Fruit fly (Drosophila melanogaster) whole organism, embryonic: Measurements from ENCODE around the gene Fibp.

Source experiments
- B-H2 ChIP-seq: fragments of 200-800 bp; sonication (Bioruptor generic); optimal IDR thresholded peaks from 2 replicates; lab custom pipeline; 2018; ENCODE audit warnings: missing biosample characterization, mild to moderate bottlenecking, missing genetic modification characterization
- Bdp1 ChIP-seq: fragments of 200-800 bp; sonication (Bioruptor generic); optimal IDR thresholded peaks from 3 replicates; lab custom pipeline; 2016; ENCODE audit warnings: missing biosample characterization, missing genetic modification characterization
- CG10959 ChIP-seq: fragments of 200-800 bp; sonication (Bioruptor generic); IDR thresholded peaks from 2 replicates; pipeline ENCODE4 v1.3.6; 2022; ENCODE audit warnings: missing biosample characterization, missing genetic modification characterization
- CG13287 ChIP-seq: fragments of 200-800 bp; sonication (Bioruptor generic); IDR thresholded peaks from 2 replicates; pipeline ENCODE4 v1.3.6; 2022; ENCODE audit warnings: missing biosample characterization, missing genetic modification characterization; ENCODE audit not compliant: partially characterized antibody
- CG14014 ChIP-seq: fragments of 200-800 bp; sonication (Bioruptor generic); IDR thresholded peaks from 2 replicates; pipeline ENCODE4 v1.3.6; 2022; ENCODE audit warnings: missing biosample characterization, missing genetic modification characterization
- CG14860 ChIP-seq: fragments of 200-800 bp; sonication (Bioruptor generic); IDR thresholded peaks from 3 replicates; pipeline ENCODE4 v1.3.6; 2022; ENCODE audit warnings: missing biosample characterization, missing genetic modification characterization; ENCODE audit not compliant: partially characterized antibody
- CG15514 ChIP-seq: fragments of 200-800 bp; sonication (Bioruptor generic); optimal IDR thresholded peaks from 3 replicates; lab custom pipeline; 2017; ENCODE audit warnings: missing biosample characterization, missing genetic modification characterization, mild to moderate bottlenecking, moderate library complexity, missing genetic modification reagents
- CG34376 ChIP-seq: fragments of 200-800 bp; sonication (Bioruptor generic); optimal IDR thresholded peaks from 2 replicates; lab custom pipeline; 2018; ENCODE audit warnings: missing biosample characterization, mild to moderate bottlenecking, missing genetic modification characterization
- CG3847 ChIP-seq: fragments of 200-800 bp; sonication (Bioruptor generic); IDR thresholded peaks from 2 replicates; pipeline ENCODE4 v1.3.6; 2022; ENCODE audit warnings: missing biosample characterization, missing genetic modification characterization
- CG6791 ChIP-seq: fragments of 200-800 bp; sonication (Bioruptor generic); IDR thresholded peaks from 3 replicates; pipeline ENCODE4 v1.3.6; 2022; ENCODE audit warnings: missing biosample characterization, missing genetic modification characterization; ENCODE audit not compliant: partially characterized antibody
- CG6813 ChIP-seq: fragments of 200-800 bp; sonication (Bioruptor generic); optimal IDR thresholded peaks from 2 replicates; lab custom pipeline; 2017; ENCODE audit warnings: missing biosample characterization, missing genetic modification characterization, mild to moderate bottlenecking, moderate library complexity, missing genetic modification reagents
- CG7963 ChIP-seq: fragments of 200-800 bp; sonication (Bioruptor generic); IDR thresholded peaks from 3 replicates; pipeline ENCODE4 v1.3.6; 2022; ENCODE audit warnings: missing biosample characterization, missing genetic modification characterization; ENCODE audit not compliant: partially characterized antibody
- D19B ChIP-seq: fragments of 200-800 bp; sonication (Bioruptor generic); optimal IDR thresholded peaks from 2 replicates; lab custom pipeline; 2017; ENCODE audit warnings: missing biosample characterization, mild to moderate bottlenecking, missing genetic modification characterization
- Dll ChIP-seq: fragments of 200-800 bp; sonication (Bioruptor generic); IDR thresholded peaks from 4 replicates; pipeline ENCODE4 v1.3.6; 2022; ENCODE audit warnings: missing biosample characterization, missing genetic modification characterization; ENCODE audit not compliant: partially characterized antibody
- Dref ChIP-seq: fragments of 200-800 bp; sonication (Bioruptor generic); IDR thresholded peaks from 2 replicates; pipeline ENCODE4 v1.3.6; 2022; ENCODE audit warnings: missing biosample characterization, missing genetic modification characterization
- E2f2 ChIP-seq: fragments of 200-800 bp; sonication (Bioruptor generic); IDR thresholded peaks from 2 replicates; pipeline ENCODE4 v1.3.6; 2022; ENCODE audit warnings: missing biosample characterization, missing genetic modification characterization
- GATAe ChIP-seq: fragments of 200-800 bp; sonication (Bioruptor generic); conservative IDR thresholded peaks from 2 replicates; pipeline ENCODE4 v1.3.6; 2022; ENCODE audit warnings: missing biosample characterization, missing genetic modification characterization
- Gsc ChIP-seq: fragments of 200-800 bp; sonication (Bioruptor generic); IDR thresholded peaks from 2 replicates; pipeline ENCODE4 v1.3.6; 2022; ENCODE audit warnings: missing biosample characterization, missing genetic modification characterization
- HHEX ChIP-seq: fragments of 200-800 bp; sonication (Bioruptor generic); optimal IDR thresholded peaks from 3 replicates; lab custom pipeline; 2017; ENCODE audit warnings: missing biosample characterization, mild to moderate bottlenecking, missing genetic modification characterization, missing genetic modification reagents
- HLH4C ChIP-seq: fragments of 200-800 bp; sonication (Bioruptor generic); IDR thresholded peaks from 3 replicates; pipeline ENCODE4 v1.3.6; 2022; ENCODE audit warnings: missing biosample characterization, missing genetic modification characterization; ENCODE audit not compliant: partially characterized antibody
- HmgZ ChIP-seq: fragments of 200-800 bp; sonication (Bioruptor generic); optimal IDR thresholded peaks from 2 replicates; lab custom pipeline; 2018; ENCODE audit warnings: missing biosample characterization, mild to moderate bottlenecking, missing genetic modification characterization
- Med ChIP-seq: fragments of 200-800 bp; sonication (Bioruptor generic); peaks from one replicate; lab custom pipeline; 2016; ENCODE audit warnings: missing biosample characterization, missing genetic modification characterization, mild to moderate bottlenecking, inconsistent platforms, moderate library complexity
- Ptx1 ChIP-seq: fragments of 200-800 bp; sonication (Bioruptor generic); IDR thresholded peaks from 2 replicates; pipeline ENCODE4 v1.3.6; 2022; ENCODE audit warnings: missing biosample characterization, missing genetic modification characterization
- Taf1 ChIP-seq: fragments of 200-800 bp; sonication (Bioruptor generic); IDR thresholded peaks from 2 replicates; pipeline ENCODE4 v1.3.6; 2022; ENCODE audit warnings: missing biosample characterization, missing genetic modification characterization
- Trl ChIP-seq, 3 experiments: fragments of >200 bp in 2 of 3; fragments of 200-800 bp in 1 of 3; sonication (Bioruptor generic) in 1 of 3; optimal IDR thresholded peaks; 2 replicates in 1 of 3; 3 replicates in 2 of 3; lab custom pipeline; 2016 to 2017; ENCODE audit warnings: missing biosample characterization in 1 of 3, missing genetic modification characterization in 1 of 3
- YL-1 ChIP-seq: fragments of 200-800 bp; sonication (Bioruptor generic); optimal IDR thresholded peaks from 3 replicates; lab custom pipeline; 2017; ENCODE audit warnings: missing biosample characterization, mild to moderate bottlenecking, missing genetic modification characterization
- ato ChIP-seq: fragments of 200-800 bp; sonication (Bioruptor generic); IDR thresholded peaks from 2 replicates; pipeline ENCODE4 v1.3.6; 2022; ENCODE audit warnings: missing biosample characterization, missing genetic modification characterization; ENCODE audit not compliant: partially characterized antibody
- bbx ChIP-seq: fragments of 200-800 bp; sonication (Bioruptor generic); IDR thresholded peaks from 2 replicates; pipeline ENCODE4 v1.3.6; 2022; ENCODE audit warnings: missing biosample characterization, missing genetic modification characterization; ENCODE audit not compliant: partially characterized antibody
- ci ChIP-seq: fragments of 200-800 bp; sonication (Bioruptor generic); IDR thresholded peaks from 3 replicates; pipeline ENCODE4 v1.3.6; 2022; ENCODE audit warnings: missing biosample characterization, missing genetic modification characterization
- croc ChIP-seq: fragments of 200-800 bp; sonication (Bioruptor generic); conservative IDR thresholded peaks from 3 replicates; pipeline ENCODE4 v1.3.6; 2022; ENCODE audit warnings: missing biosample characterization, missing genetic modification characterization
- crol ChIP-seq: fragments of 200-800 bp; sonication (Bioruptor generic); IDR thresholded peaks from 2 replicates; pipeline ENCODE4 v1.3.6; 2022; ENCODE audit warnings: missing biosample characterization, missing genetic modification characterization
- gsb ChIP-seq: fragments of 200-800 bp; sonication (Bioruptor generic); IDR thresholded peaks from 2 replicates; pipeline ENCODE4 v1.3.6; 2022; ENCODE audit warnings: missing biosample characterization, missing genetic modification characterization
- ken ChIP-seq: fragments of 200-800 bp; sonication (Bioruptor generic); IDR thresholded peaks from 3 replicates; pipeline ENCODE4 v1.3.6; 2022; ENCODE audit warnings: missing biosample characterization, missing genetic modification characterization
- mld ChIP-seq: fragments of 200-800 bp; sonication (Bioruptor generic); IDR thresholded peaks from 3 replicates; pipeline ENCODE4 v1.3.6; 2022; ENCODE audit warnings: missing biosample characterization, missing genetic modification characterization; ENCODE audit not compliant: partially characterized antibody
- peb ChIP-seq: fragments of 200-800 bp; sonication (Bioruptor generic); IDR thresholded peaks from 2 replicates; pipeline ENCODE4 v1.3.6; 2022; ENCODE audit warnings: missing biosample characterization, missing genetic modification characterization
- prd ChIP-seq, 3 experiments: fragments of >200 bp in 2 of 3; fragments of 200-800 bp in 1 of 3; sonication (Bioruptor generic) in 1 of 3; optimal IDR thresholded peaks in 2 of 3; IDR thresholded peaks in 1 of 3; 2 replicates in 2 of 3; 3 replicates in 1 of 3; pipeline versions ENCODE4 v1.3.6 to Lab custom; 2017 to 2022; ENCODE audit warnings: missing biosample characterization in 1 of 3, missing genetic modification characterization in 1 of 3
- pzg ChIP-seq: fragments of 200-800 bp; sonication (Bioruptor generic); optimal IDR thresholded peaks from 3 replicates; lab custom pipeline; 2018; ENCODE audit warnings: missing biosample characterization, mild to moderate bottlenecking, missing genetic modification characterization, moderate library complexity
- sna ChIP-seq: fragments of 200-800 bp; sonication (Bioruptor generic); IDR thresholded peaks from 2 replicates; pipeline ENCODE4 v1.3.6; 2022; ENCODE audit warnings: missing biosample characterization, missing genetic modification characterization; ENCODE audit not compliant: partially characterized antibody
- sr ChIP-seq: fragments of 200-800 bp; sonication (Bioruptor generic); IDR thresholded peaks from 3 replicates; pipeline ENCODE4 v1.3.6; 2022; ENCODE audit warnings: missing biosample characterization, missing genetic modification characterization
- stwl ChIP-seq: fragments of 200-800 bp; sonication (Bioruptor generic); optimal IDR thresholded peaks from 3 replicates; lab custom pipeline; 2018; ENCODE audit warnings: missing biosample characterization, mild to moderate bottlenecking, missing genetic modification characterization, moderate library complexity
- vnd ChIP-seq: fragments of 200-800 bp; sonication (Bioruptor generic); IDR thresholded peaks from 3 replicates; pipeline ENCODE4 v1.3.6; 2022; ENCODE audit warnings: missing biosample characterization, missing genetic modification characterization; ENCODE audit not compliant: partially characterized antibody
- zfh1 ChIP-seq: fragments of 200-800 bp; sonication (Bioruptor generic); IDR thresholded peaks from 3 replicates; pipeline ENCODE4 v1.3.6; 2022; ENCODE audit warnings: missing biosample characterization, missing genetic modification characterization

The Fibp gene

dm6 chr3L:19845047-19845906 lies 27.5 kb upstream of the Fibp start, which contains the start of gene Papss (continued):
- TF ChIP-seq ato (GFP tag; lab: Robert Waterston, UW) (0 out of 2 replicates have a peak, but pooled peaks have one; percentile 44), CG14014 (GFP tag; lab: Robert Waterston, UW) (no peak; the same call in 1 of the 2 replicates), E2f2 (GFP tag; lab: Robert Waterston, UW) (peak; percentile 28; the same call in 1 of the 2 replicates), CG6813 (GFP tag; lab: Kevin White, UChicago) (peak; percentile 70), CG13287 (GFP tag; lab: Robert Waterston, UW) (peak; percentile 94), Gsc (GFP tag; lab: Robert Waterston, UW) (no peak), Trl (optimal IDR thresholded peaks at IDR 0.05; lab: Kevin White, UChicago) (peak in 1 of 2 experiments; percentile 8), Trl (GFP tag; optimal IDR thresholded peaks at IDR 0.05; lab: Kevin White, UChicago) (no peak), prd (optimal IDR thresholded peaks at IDR 0.05; lab: Kevin White, UChicago) (no peak), prd (GFP tag; IDR thresholded peaks at IDR 0.05; lab: Robert Waterston, UW) (peak; percentile 51; the same call in 2 of the 3 replicates), CG3847 (GFP tag; lab: Robert Waterston, UW) (0 out of 2 replicates have a peak, but pooled peaks have one; percentile 28)

- TF ChIP-seq ken (GFP tag; lab: Robert Waterston, UW): 0 out of 3 replicates have a peak, but pooled peaks have one; percentile 32
- no peak for TF ChIP-seq gsb (GFP tag; lab: Robert Waterston, UW)
- TF ChIP-seq crol (GFP tag; lab: Robert Waterston, UW): peak; percentile 50
- TF ChIP-seq CG7963 (GFP tag; lab: Robert Waterston, UW): 0 out of 3 replicates have a peak, but pooled peaks have one; percentile 17
These were observed 26.7 kb upstream of the Fibp start for dm6 chr3L:19844507-19844906.

dm6 chr3L:19836375-19836937 lies 18.7 kb upstream of the Fibp start, which contains the start of gene kto:
Gene kto (plus strand): TSS chr3L:19836614.
- TF ChIP-seq YL-1 (peak; percentile 41), HmgZ (tag; lab: Kevin White, UChicago) (peak; percentile 29), HLH4C (GFP tag; lab: Robert Waterston, UW) (peak; percentile 90), Bdp1 (no peak), D19B (no peak), sna (GFP tag; lab: Robert Waterston, UW) (peak; percentile 83), mld (GFP tag; lab: Robert Waterston, UW) (peak; percentile 78), Dll (GFP tag; lab: Robert Waterston, UW) (peak; percentile 91), stwl (tag; lab: Kevin White, UChicago) (no peak), ci (GFP tag; lab: Robert Waterston, UW) (no peak), CG15514 (peak; percentile 40), CG6791 (GFP tag; lab: Robert Waterston, UW) (peak; percentile 91), zfh1 (GFP tag; lab: Robert Waterston, UW) (no peak), vnd (GFP tag; lab: Robert Waterston, UW) (peak; percentile 78), sr (GFP tag; lab: Robert Waterston, UW) (0 out of 3 replicates have a peak, but pooled peaks have one; percentile 12), croc (no peak), CG13287 (GFP tag; lab: Robert Waterston, UW) (peak; percentile 97), CG10959 (GFP tag; lab: Robert Waterston, UW) (no peak), Ptx1 (GFP tag; lab: Robert Waterston, UW) (no peak), B-H2 (GFP tag; lab: Kevin White, UChicago) (no peak), peb (no peak), bbx (peak; percentile 92), Dref (GFP tag; lab: Robert Waterston, UW) (peak; percentile 90), GATAe (GFP tag; lab: Robert Waterston, UW) (no peak), HHEX (GFP tag; lab: Kevin White, UChicago) (no peak), Med (peak; percentile 71), pzg (peak; percentile 68), CG34376 (peak; percentile 1), Taf1 (GFP tag; lab: Robert Waterston, UW) (no peak), CG14860 (GFP tag; lab: Robert Waterston, UW) (peak; percentile 79)
